Fruit fly (Drosophila melanogaster): Measurements from ENCODE around the gene Sf3b5.

The Sf3b5 gene

dm6 chr3R:9033619-9034401 is 18.7 kb upstream of the Sf3b5 start (continued):
- peak; percentile 10 for TF ChIP-seq dsf (GFP tag; optimal IDR thresholded peaks at IDR 0.05; ENCODE audit: borderline replicate concordance)
- TF ChIP-seq Dfd (GFP tag; optimal IDR thresholded peaks at IDR 0.05): no peak
- no peak for TF ChIP-seq usp (GFP tag; optimal IDR thresholded peaks at IDR 0.05)
- TF ChIP-seq Mio (GFP tag; optimal IDR thresholded peaks at IDR 0.05): no peak
- peak; percentile 79 for TF ChIP-seq sv (GFP tag; optimal IDR thresholded peaks at IDR 0.05)
- TF ChIP-seq Rel (GFP tag; optimal IDR thresholded peaks at IDR 0.05): peak; percentile 41
- TF ChIP-seq Rel (tag; optimal IDR thresholded peaks at IDR 0.05): peak; percentile 55
- peak in 1 of 2 experiments; percentile 84 for TF ChIP-seq foxo (GFP tag; optimal IDR thresholded peaks at IDR 0.05)
- TF ChIP-seq lola (GFP tag; optimal IDR thresholded peaks at IDR 0.05): no peak
- TF ChIP-seq Abd-B (GFP tag; optimal IDR thresholded peaks at IDR 0.05): no peak
- peak; percentile 94 for TF ChIP-seq Myc (optimal IDR thresholded peaks at IDR 0.05)
- TF ChIP-seq Hr78 (GFP tag; optimal IDR thresholded peaks at IDR 0.05): no peak
- TF ChIP-seq pan (optimal IDR thresholded peaks at IDR 0.05): no peak
- TF ChIP-seq Hnf4 (GFP tag; optimal IDR thresholded peaks at IDR 0.05): peak; percentile 35
- peak; percentile 93 for TF ChIP-seq woc (GFP tag; optimal IDR thresholded peaks at IDR 0.05)

- TF ChIP-seq Rel (GFP tag; optimal IDR thresholded peaks at IDR 0.05): peak; percentile 97
- TF ChIP-seq Rel (tag; optimal IDR thresholded peaks at IDR 0.05): peak; percentile 74
- TF ChIP-seq ey (GFP tag; optimal IDR thresholded peaks at IDR 0.05): peak; percentile 98
- TF ChIP-seq woc (GFP tag; optimal IDR thresholded peaks at IDR 0.05): peak; percentile 94
- peak; percentile 86 for TF ChIP-seq sv (GFP tag; optimal IDR thresholded peaks at IDR 0.05)
- TF ChIP-seq tai (GFP tag; optimal IDR thresholded peaks at IDR 0.05): peak; percentile 89
- TF ChIP-seq Hr78 (GFP tag; optimal IDR thresholded peaks at IDR 0.05): no peak
- TF ChIP-seq Vsx2 (GFP tag; optimal IDR thresholded peaks at IDR 0.05; ENCODE audit: partially characterized antibody): no peak
- TF ChIP-seq OdsH (GFP tag; optimal IDR thresholded peaks at IDR 0.05): peak; percentile 98
- TF ChIP-seq GATAd (GFP tag; optimal IDR thresholded peaks at IDR 0.05): peak; percentile 78
- TF ChIP-seq Myc (optimal IDR thresholded peaks at IDR 0.05): no peak
- TF ChIP-seq Abd-B (GFP tag; optimal IDR thresholded peaks at IDR 0.05): no peak
- peak; percentile 95 for TF ChIP-seq Hnf4 (GFP tag; optimal IDR thresholded peaks at IDR 0.05)
- no peak for TF ChIP-seq dl (GFP tag; optimal IDR thresholded peaks at IDR 0.05; ENCODE audit: insufficient read depth in 1 of 2, partially characterized antibody in 2 of 2)
- TF ChIP-seq Dif (GFP tag; optimal IDR thresholded peaks at IDR 0.05; ENCODE audit: partially characterized antibody): no peak
- no peak for TF ChIP-seq usp (GFP tag; optimal IDR thresholded peaks at IDR 0.05)
- peak; percentile 90 for TF ChIP-seq sage (GFP tag; optimal IDR thresholded peaks at IDR 0.05)
- no peak for TF ChIP-seq Dfd (GFP tag; optimal IDR thresholded peaks at IDR 0.05)
- TF ChIP-seq brk (GFP tag; optimal IDR thresholded peaks at IDR 0.05): peak; percentile 93
- no peak for TF ChIP-seq pan (optimal IDR thresholded peaks at IDR 0.05)
- TF ChIP-seq psq (GFP tag; optimal IDR thresholded peaks at IDR 0.05): peak; percentile 96
- no peak for TF ChIP-seq jim (GFP tag; optimal IDR thresholded peaks at IDR 0.05)
- peak; percentile 99 for TF ChIP-seq h (GFP tag; optimal IDR thresholded peaks at IDR 0.05)
- peak; percentile 49 for TF ChIP-seq Hr83 (GFP tag; optimal IDR thresholded peaks at IDR 0.05; ENCODE audit: poor library complexity, severe bottlenecking)
- TF ChIP-seq dmrt93B (GFP tag; optimal IDR thresholded peaks at IDR 0.05): peak; percentile 93
- no peak for TF ChIP-seq N (GFP tag; optimal IDR thresholded peaks at IDR 0.05)
- peak; percentile 98 for TF ChIP-seq br (GFP tag; optimal IDR thresholded peaks at IDR 0.05)
- TF ChIP-seq CG9705 (GFP tag; optimal IDR thresholded peaks at IDR 0.05): peak; percentile 72
- peak; percentile 92 to 98 for TF ChIP-seq foxo (GFP tag; optimal IDR thresholded peaks at IDR 0.05)
- TF ChIP-seq Sp1 (GFP tag; optimal IDR thresholded peaks at IDR 0.05): peak; percentile 93
- peak; percentile 98 for TF ChIP-seq fru (GFP tag; optimal IDR thresholded peaks at IDR 0.05)
- TF ChIP-seq dsf (GFP tag; optimal IDR thresholded peaks at IDR 0.05; ENCODE audit: borderline replicate concordance): peak; percentile 83
- TF ChIP-seq Jra (GFP tag; optimal IDR thresholded peaks at IDR 0.05): peak; percentile 95
- peak; percentile 63 for TF ChIP-seq Mio (GFP tag; optimal IDR thresholded peaks at IDR 0.05)
- peak; percentile 95 for TF ChIP-seq HLH106 (tag; optimal IDR thresholded peaks at IDR 0.05)
- no peak for TF ChIP-seq lola (GFP tag; optimal IDR thresholded peaks at IDR 0.05)
- peak; percentile 92 for TF ChIP-seq CG32264 (GFP tag; optimal IDR thresholded peaks at IDR 0.05)
- no peak for TF ChIP-seq CrebA (GFP tag; optimal IDR thresholded peaks at IDR 0.05; ENCODE audit: borderline replicate concordance)
- peak; percentile 98 for TF ChIP-seq rgr (GFP tag; optimal IDR thresholded peaks at IDR 0.05)
Measured at dm6 chr3R:9031797-9032418, 16.8 kb upstream of the Sf3b5 start.
